Fruit fly (Drosophila melanogaster): ENCODE measurements around the gene CG32982.

CG32982 gene

dm6 chr2L:9181674-9182073 is 56.1 kb downstream of the CG32982 start:
- no peak for TF ChIP-seq br (GFP tag; optimal IDR thresholded peaks at IDR 0.05)
- TF ChIP-seq Jra (GFP tag; optimal IDR thresholded peaks at IDR 0.05): no peak
- no peak for TF ChIP-seq HLH106 (tag; optimal IDR thresholded peaks at IDR 0.05)
- TF ChIP-seq usp (GFP tag; optimal IDR thresholded peaks at IDR 0.05): no peak
- TF ChIP-seq Sp1 (GFP tag; optimal IDR thresholded peaks at IDR 0.05): no peak
- TF ChIP-seq Dfd (GFP tag; optimal IDR thresholded peaks at IDR 0.05): peak; percentile 5
- no peak for TF ChIP-seq rgr (GFP tag; optimal IDR thresholded peaks at IDR 0.05)
- no peak for TF ChIP-seq Hr78 (GFP tag; optimal IDR thresholded peaks at IDR 0.05)

- peak; percentile 30 for TF ChIP-seq CrebA (GFP tag; optimal IDR thresholded peaks at IDR 0.05; ENCODE audit: borderline replicate concordance)
- TF ChIP-seq fru (GFP tag; optimal IDR thresholded peaks at IDR 0.05): no peak
- TF ChIP-seq br (GFP tag; optimal IDR thresholded peaks at IDR 0.05): no peak
- TF ChIP-seq foxo (GFP tag; optimal IDR thresholded peaks at IDR 0.05): no peak
- no peak for TF ChIP-seq pan (optimal IDR thresholded peaks at IDR 0.05)
- no peak for TF ChIP-seq Mio (GFP tag; optimal IDR thresholded peaks at IDR 0.05)
- no peak for TF ChIP-seq Hnf4 (GFP tag; optimal IDR thresholded peaks at IDR 0.05)
- TF ChIP-seq tai (GFP tag; optimal IDR thresholded peaks at IDR 0.05): no peak
- no peak for TF ChIP-seq brk (GFP tag; optimal IDR thresholded peaks at IDR 0.05)
- TF ChIP-seq OdsH (GFP tag; optimal IDR thresholded peaks at IDR 0.05): no peak
- TF ChIP-seq lola (GFP tag; optimal IDR thresholded peaks at IDR 0.05): no peak
- TF ChIP-seq CG9705 (GFP tag; optimal IDR thresholded peaks at IDR 0.05): no peak
- TF ChIP-seq Dif (GFP tag; optimal IDR thresholded peaks at IDR 0.05; ENCODE audit: partially characterized antibody): peak; percentile 90
- TF ChIP-seq dl (GFP tag; optimal IDR thresholded peaks at IDR 0.05; ENCODE audit: insufficient read depth in 1 of 2, partially characterized antibody in 2 of 2): peak; percentile 77 to 88
- peak; percentile 3 for TF ChIP-seq h (GFP tag; optimal IDR thresholded peaks at IDR 0.05)
- no peak for TF ChIP-seq rgr (GFP tag; optimal IDR thresholded peaks at IDR 0.05)
- TF ChIP-seq jim (GFP tag; optimal IDR thresholded peaks at IDR 0.05): no peak
- TF ChIP-seq sage (GFP tag; optimal IDR thresholded peaks at IDR 0.05): no peak
- TF ChIP-seq Abd-B (GFP tag; optimal IDR thresholded peaks at IDR 0.05): no peak
- no peak for TF ChIP-seq Sp1 (GFP tag; optimal IDR thresholded peaks at IDR 0.05)
- peak; percentile 36 for TF ChIP-seq Vsx2 (GFP tag; optimal IDR thresholded peaks at IDR 0.05; ENCODE audit: partially characterized antibody)
- no peak for TF ChIP-seq psq (GFP tag; optimal IDR thresholded peaks at IDR 0.05)
- no peak for TF ChIP-seq usp (GFP tag; optimal IDR thresholded peaks at IDR 0.05)
- TF ChIP-seq CG32264 (GFP tag; optimal IDR thresholded peaks at IDR 0.05): no peak
- no peak for TF ChIP-seq Hr78 (GFP tag; optimal IDR thresholded peaks at IDR 0.05)
- TF ChIP-seq N (GFP tag; optimal IDR thresholded peaks at IDR 0.05): no peak
- TF ChIP-seq GATAd (GFP tag; optimal IDR thresholded peaks at IDR 0.05): no peak
- TF ChIP-seq dmrt93B (GFP tag; optimal IDR thresholded peaks at IDR 0.05): no peak
- TF ChIP-seq Hr83 (GFP tag; optimal IDR thresholded peaks at IDR 0.05; ENCODE audit: poor library complexity, severe bottlenecking): peak; percentile 67
- TF ChIP-seq Dfd (GFP tag; optimal IDR thresholded peaks at IDR 0.05): no peak
- TF ChIP-seq woc (GFP tag; optimal IDR thresholded peaks at IDR 0.05): no peak
- no peak for TF ChIP-seq Rel (GFP tag; optimal IDR thresholded peaks at IDR 0.05)
- TF ChIP-seq Rel (tag; optimal IDR thresholded peaks at IDR 0.05): peak; percentile 34
- TF ChIP-seq sv (GFP tag; optimal IDR thresholded peaks at IDR 0.05): no peak
- no peak for TF ChIP-seq ey (GFP tag; optimal IDR thresholded peaks at IDR 0.05)
- no peak for TF ChIP-seq HLH106 (tag; optimal IDR thresholded peaks at IDR 0.05)
Observed at dm6 chr2L:9182504-9182928, 57.0 kb downstream of the CG32982 start.

- TF ChIP-seq Dfd (GFP tag; optimal IDR thresholded peaks at IDR 0.05): no peak
- no peak for TF ChIP-seq woc (GFP tag; optimal IDR thresholded peaks at IDR 0.05)
- peak; percentile 57 for TF ChIP-seq h (GFP tag; optimal IDR thresholded peaks at IDR 0.05)
- no peak for TF ChIP-seq lola (GFP tag; optimal IDR thresholded peaks at IDR 0.05)
- TF ChIP-seq rgr (GFP tag; optimal IDR thresholded peaks at IDR 0.05): peak; percentile 17
- peak; percentile 58 for TF ChIP-seq CrebA (GFP tag; optimal IDR thresholded peaks at IDR 0.05; ENCODE audit: borderline replicate concordance)
- peak; percentile 17 for TF ChIP-seq fru (GFP tag; optimal IDR thresholded peaks at IDR 0.05)
- no peak for TF ChIP-seq sage (GFP tag; optimal IDR thresholded peaks at IDR 0.05)
- TF ChIP-seq tai (GFP tag; optimal IDR thresholded peaks at IDR 0.05): peak; percentile 76
- peak; percentile 24 for TF ChIP-seq br (GFP tag; optimal IDR thresholded peaks at IDR 0.05)
- TF ChIP-seq Hr78 (GFP tag; optimal IDR thresholded peaks at IDR 0.05): no peak
- no peak for TF ChIP-seq Hr83 (GFP tag; optimal IDR thresholded peaks at IDR 0.05; ENCODE audit: poor library complexity, severe bottlenecking)
- peak; percentile 8 for TF ChIP-seq OdsH (GFP tag; optimal IDR thresholded peaks at IDR 0.05)
- TF ChIP-seq Jra (GFP tag; optimal IDR thresholded peaks at IDR 0.05): no peak
- TF ChIP-seq brk (GFP tag; optimal IDR thresholded peaks at IDR 0.05): peak; percentile 16
- TF ChIP-seq Sp1 (GFP tag; optimal IDR thresholded peaks at IDR 0.05): no peak
- no peak for TF ChIP-seq Mio (GFP tag; optimal IDR thresholded peaks at IDR 0.05)
- TF ChIP-seq ey (GFP tag; optimal IDR thresholded peaks at IDR 0.05): no peak
- TF ChIP-seq Hnf4 (GFP tag; optimal IDR thresholded peaks at IDR 0.05): peak; percentile 40
Observed at dm6 chr2L:9187524-9187923, 62.0 kb downstream of the CG32982 start.

All from whole organism, wandering third instar larva.